Worm (Caenorhabditis elegans) whole organism, L3 larva: ENCODE data around the gene plrg-1.

Experiments used
- R02D3.7 ChIP-seq: fragments of 150-350 bp; optimal IDR thresholded peaks from 2 replicates; lab custom pipeline; 2014; ENCODE audit warnings: missing biosample characterization, missing genetic modification characterization
- aly-2 ChIP-seq: fragments of 150-350 bp; optimal IDR thresholded peaks from 2 replicates; lab custom pipeline; 2014; ENCODE audit warnings: missing biosample characterization, missing genetic modification characterization
- ama-1 ChIP-seq: fragments of 150-350 bp; optimal IDR thresholded peaks from 2 replicates; lab custom pipeline; 2018
- ceh-16 ChIP-seq: sonication (generic microtip); optimal IDR thresholded peaks from 2 replicates; lab custom pipeline; 2017; ENCODE audit warnings: missing biosample characterization, missing genetic modification characterization
- ceh-28 ChIP-seq: fragments of 150-350 bp; optimal IDR thresholded peaks from 2 replicates; lab custom pipeline; 2014; ENCODE audit warnings: missing biosample characterization, missing genetic modification reagents, missing genetic modification characterization
- ceh-82 ChIP-seq: fragments of 150-350 bp; optimal IDR thresholded peaks from 2 replicates; lab custom pipeline; 2014; ENCODE audit warnings: missing biosample characterization, missing genetic modification characterization
- ceh-9 ChIP-seq: sonication (generic microtip); optimal IDR thresholded peaks from 2 replicates; lab custom pipeline; 2018; ENCODE audit warnings: missing biosample characterization, missing genetic modification characterization
- daf-12 ChIP-seq: fragments of 150-350 bp; optimal IDR thresholded peaks from 2 replicates; lab custom pipeline; 2014; ENCODE audit warnings: missing biosample characterization, missing genetic modification reagents, missing genetic modification characterization
- egl-27 ChIP-seq: sonication (generic microtip); optimal IDR thresholded peaks from 4 replicates; lab custom pipeline; 2017; ENCODE audit warnings: missing biosample characterization, missing genetic modification reagents, missing genetic modification characterization
- egl-5 ChIP-seq: fragments of 150-350 bp; optimal IDR thresholded peaks from 2 replicates; lab custom pipeline; 2017; ENCODE audit warnings: missing biosample characterization, missing genetic modification reagents, missing genetic modification characterization, inconsistent platforms
- elt-2 ChIP-seq: sonication (generic microtip); optimal IDR thresholded peaks from 2 replicates; lab custom pipeline; 2016; ENCODE audit warnings: missing genetic modification reagents, mild to moderate bottlenecking, missing genetic modification characterization, missing compliant biosample characterization
- elt-3 ChIP-seq, 3 experiments: fragments of 150-350 bp in 1 of 3; sonication (generic microtip) in 2 of 3; optimal IDR thresholded peaks; 2 replicates in 2 of 3; 4 replicates in 1 of 3; lab custom pipeline; 2014 to 2017; ENCODE audit warnings: missing biosample characterization in 3 of 3, missing genetic modification characterization in 3 of 3
- fkh-10 ChIP-seq: sonication (generic microtip); optimal IDR thresholded peaks from 2 replicates; lab custom pipeline; 2017; ENCODE audit warnings: missing biosample characterization, missing genetic modification reagents, missing genetic modification characterization
- fkh-2 ChIP-seq: fragments of 150-350 bp; optimal IDR thresholded peaks from 2 replicates; lab custom pipeline; 2014; ENCODE audit warnings: missing biosample characterization, missing genetic modification reagents, missing genetic modification characterization
- hmg-11 ChIP-seq: sonication (generic microtip); optimal IDR thresholded peaks from 2 replicates; lab custom pipeline; 2016; ENCODE audit warnings: missing genetic modification characterization, missing compliant biosample characterization
- jun-1 ChIP-seq: fragments of 150-350 bp; optimal IDR thresholded peaks from 2 replicates; lab custom pipeline; 2014; ENCODE audit warnings: missing biosample characterization, missing genetic modification reagents, missing genetic modification characterization
- lin-39 ChIP-seq: fragments of 150-350 bp; optimal IDR thresholded peaks from 2 replicates; lab custom pipeline; 2018; ENCODE audit warnings: missing biosample characterization, missing genetic modification reagents, missing genetic modification characterization
- mdl-1 ChIP-seq: fragments of 150-350 bp; optimal IDR thresholded peaks from 2 replicates; lab custom pipeline; 2014; ENCODE audit warnings: missing biosample characterization, missing genetic modification characterization
- nhr-237 ChIP-seq: fragments of 150-350 bp; optimal IDR thresholded peaks from 2 replicates; lab custom pipeline; 2014; ENCODE audit warnings: missing biosample characterization, missing genetic modification characterization
- nhr-25 ChIP-seq: sonication (generic microtip); optimal IDR thresholded peaks from 2 replicates; lab custom pipeline; 2017; ENCODE audit warnings: missing biosample characterization, missing genetic modification characterization
- nhr-28 ChIP-seq: fragments of 150-350 bp; optimal IDR thresholded peaks from 2 replicates; lab custom pipeline; 2014; ENCODE audit warnings: missing biosample characterization, missing genetic modification characterization
- nhr-67 ChIP-seq: fragments of 150-350 bp; optimal IDR thresholded peaks from 2 replicates; lab custom pipeline; 2014; ENCODE audit warnings: missing biosample characterization, missing genetic modification characterization
- nhr-76 ChIP-seq: fragments of 150-350 bp; sonication (generic microtip); optimal IDR thresholded peaks from 5 replicates; lab custom pipeline; 2014; ENCODE audit warnings: missing biosample characterization, missing genetic modification characterization
- nhr-77 ChIP-seq: fragments of 150-350 bp; optimal IDR thresholded peaks from 2 replicates; lab custom pipeline; 2014; ENCODE audit warnings: missing biosample characterization, missing genetic modification characterization
- pha-4 ChIP-seq: fragments of 150-350 bp; optimal IDR thresholded peaks from 2 replicates; lab custom pipeline; 2014; ENCODE audit warnings: missing biosample characterization, missing genetic modification reagents, missing genetic modification characterization
- pqm-1 ChIP-seq: fragments of 150-350 bp; optimal IDR thresholded peaks from 2 replicates; lab custom pipeline; 2017; ENCODE audit warnings: missing biosample characterization, missing genetic modification characterization, inconsistent platforms
- sea-2 ChIP-seq: fragments of 150-350 bp; sonication (generic microtip); optimal IDR thresholded peaks from 4 replicates; lab custom pipeline; 2014; ENCODE audit warnings: missing biosample characterization, missing genetic modification reagents, missing genetic modification characterization
- skn-1 ChIP-seq: fragments of 150-350 bp; optimal IDR thresholded peaks from 2 replicates; lab custom pipeline; 2014; ENCODE audit warnings: missing biosample characterization, missing genetic modification characterization
- snpc-4 ChIP-seq: fragments of 150-350 bp; optimal IDR thresholded peaks from 2 replicates; lab custom pipeline; 2014; ENCODE audit warnings: missing biosample characterization, missing genetic modification characterization
- tbx-2 ChIP-seq: sonication (generic microtip); optimal IDR thresholded peaks from 2 replicates; lab custom pipeline; 2016; ENCODE audit warnings: mild to moderate bottlenecking, missing genetic modification characterization, missing compliant biosample characterization
- unc-39 ChIP-seq: sonication (generic microtip); optimal IDR thresholded peaks from 4 replicates; lab custom pipeline; 2017; ENCODE audit warnings: missing biosample characterization, missing genetic modification characterization
- unc-62 ChIP-seq: fragments of 150-350 bp; sonication (generic microtip); optimal IDR thresholded peaks from 4 replicates; lab custom pipeline; 2014; ENCODE audit warnings: missing biosample characterization, missing genetic modification reagents, missing genetic modification characterization
- zag-1 ChIP-seq: fragments of 150-350 bp; optimal IDR thresholded peaks from 2 replicates; lab custom pipeline; 2014; ENCODE audit warnings: missing biosample characterization, missing genetic modification characterization
- ztf-11 ChIP-seq: fragments of 150-350 bp; optimal IDR thresholded peaks from 2 replicates; lab custom pipeline; 2014; ENCODE audit warnings: missing biosample characterization, missing genetic modification characterization
- ztf-4 ChIP-seq: fragments of 150-350 bp; optimal IDR thresholded peaks from 2 replicates; lab custom pipeline; 2014; ENCODE audit warnings: missing biosample characterization, missing genetic modification characterization

Gene plrg-1

ce11 chrV:10790921-10791320 is 16.8 kb downstream of the plrg-1 start, which contains the start of gene D1054.9:
TSS of gene D1054.9 (minus strand) at chrV:10791057.
- TF ChIP-seq jun-1 (tag; lab: Kevin White, UChicago) = no peak
- TF ChIP-seq egl-5 (tag; lab: Kevin White, UChicago) = no peak
- TF ChIP-seq nhr-25 (tag; lab: Kevin White, UChicago) = no peak
- no peak for TF ChIP-seq elt-3 (tag; optimal IDR thresholded peaks at IDR 0.05; lab: Kevin White, UChicago)
- TF ChIP-seq unc-39 (tag; lab: Kevin White, UChicago) = no peak
- TF ChIP-seq pqm-1 (tag; lab: Kevin White, UChicago) = no peak
- no peak for TF ChIP-seq zag-1
- TF ChIP-seq egl-27 (tag; lab: Kevin White, UChicago) = no peak
- TF ChIP-seq hmg-11 (tag; lab: Kevin White, UChicago) = no peak
- no peak for TF ChIP-seq ztf-11 (tag; lab: Kevin White, UChicago)
- no peak for TF ChIP-seq aly-2 (tag; lab: Kevin White, UChicago)

ce11 chrV:10784011-10784410 is 23.7 kb downstream of the plrg-1 start, which contains the start of gene D1054.8:
TSS of gene D1054.8 (plus strand) at chrV:10784311.
- TF ChIP-seq sea-2 = no peak
- peak; percentile 56 for TF ChIP-seq pha-4 (tag; lab: Kevin White, UChicago)

ce11 chrV:10776528-10777055 is 31.1 kb downstream of the plrg-1 start, which contains the start of gene D1054.5:
TSS of gene D1054.5 (minus strand) at chrV:10776578.
- peak; percentile 64 for TF ChIP-seq ceh-28 (tag; lab: Kevin White, UChicago)
- peak; percentile 94 for TF ChIP-seq elt-2 (tag; lab: Kevin White, UChicago)
- peak; percentile 91 for TF ChIP-seq pqm-1 (tag; lab: Kevin White, UChicago)
- no peak for TF ChIP-seq mdl-1
- peak; percentile 46 for TF ChIP-seq pha-4 (tag; lab: Kevin White, UChicago)
- TF ChIP-seq jun-1 (tag; lab: Kevin White, UChicago) = peak; percentile 80
- no peak for TF ChIP-seq ama-1 (lab: Kevin White, UChicago)
- TF ChIP-seq ztf-4 (tag; lab: Kevin White, UChicago) = no peak
- TF ChIP-seq daf-12 = no peak

ce11 chrV:10773216-10773615 is 34.5 kb downstream of the plrg-1 start:
- no peak for TF ChIP-seq sea-2
- TF ChIP-seq R02D3.7 (tag; lab: Kevin White, UChicago) = no peak

- TF ChIP-seq sea-2 (no peak), fkh-2 (tag; lab: Kevin White, UChicago) (no peak), skn-1 (tag; lab: Kevin White, UChicago) (no peak), ceh-9 (tag; lab: Kevin White, UChicago) (no peak), unc-39 (tag; lab: Kevin White, UChicago) (no peak), nhr-77 (no peak), ceh-16 (no peak), nhr-25 (tag; lab: Kevin White, UChicago) (no peak), nhr-76 (tag; lab: Kevin White, UChicago) (no peak), tbx-2 (tag; lab: Kevin White, UChicago) (no peak), snpc-4 (no peak), nhr-237 (tag; lab: Kevin White, UChicago) (no peak), nhr-67 (tag; lab: Kevin White, UChicago) (no peak), lin-39 (tag; lab: Kevin White, UChicago) (no peak), fkh-10 (GFP tag; lab: Kevin White, UChicago) (no peak), ceh-82 (tag; lab: Kevin White, UChicago) (no peak), nhr-28 (no peak), ztf-4 (tag; lab: Kevin White, UChicago) (no peak), unc-62 (GFP tag; lab: Kevin White, UChicago) (no peak), elt-2 (tag; lab: Kevin White, UChicago) (no peak)
Measured at ce11 chrV:10771390-10771789, 36.3 kb downstream of the plrg-1 start, which contains the start of gene D1054.3. TSS of gene D1054.3 (plus strand) at chrV:10771451.
